Fruit fly (Drosophila melanogaster) whole organism, wandering third instar larva: ENCODE data around the gene Cpr78Cc.

Source experiments
- Abd-B ChIP-seq: fragments of >200 bp; optimal IDR thresholded peaks from 2 replicates; lab custom pipeline; 2017; ENCODE audit warnings: missing biosample characterization, missing genetic modification characterization
- Dfd ChIP-seq: fragments of >200 bp; optimal IDR thresholded peaks from 2 replicates; lab custom pipeline; 2017; ENCODE audit warnings: missing biosample characterization, missing genetic modification characterization
- Dif ChIP-seq: fragments of 200-275, 200-300 bp; sonication (Bioruptor generic); optimal IDR thresholded peaks from 2 replicates; lab custom pipeline; 2018; ENCODE audit warnings: missing biosample characterization, missing genetic modification characterization; ENCODE audit not compliant: partially characterized antibody
- Hr83 ChIP-seq: fragments of 200-300 bp; sonication (Bioruptor generic); optimal IDR thresholded peaks from 2 replicates; lab custom pipeline; 2016; ENCODE audit warnings: missing biosample characterization, mild to moderate bottlenecking, missing genetic modification characterization, moderate library complexity; ENCODE audit not compliant: poor library complexity, severe bottlenecking
- dl ChIP-seq, 2 experiments: fragments of 175-275, 200-275 bp in 1 of 2; fragments of 200-275 bp in 1 of 2; sonication (Bioruptor generic); optimal IDR thresholded peaks; lab custom pipeline; 2018; ENCODE audit warnings: mild to moderate bottlenecking in 2 of 2, missing biosample characterization in 2 of 2, missing genetic modification characterization in 2 of 2, moderate library complexity in 2 of 2; ENCODE audit not compliant: partially characterized antibody in 2 of 2, insufficient read depth in 1 of 2
- dmrt93B ChIP-seq: fragments of 200-800 bp; sonication (Bioruptor generic); optimal IDR thresholded peaks from 2 replicates; lab custom pipeline; 2018; ENCODE audit warnings: missing biosample characterization, mild to moderate bottlenecking, missing genetic modification characterization
- dsf ChIP-seq: sonication (Bioruptor generic); optimal IDR thresholded peaks from 2 replicates; lab custom pipeline; 2016; ENCODE audit warnings: missing biosample characterization, missing genetic modification characterization, borderline replicate concordance
- fru ChIP-seq: fragments of 200-800 bp; sonication (Bioruptor generic); optimal IDR thresholded peaks from 3 replicates; lab custom pipeline; 2016; ENCODE audit warnings: missing biosample characterization, mild to moderate bottlenecking, missing genetic modification characterization
- h ChIP-seq: fragments of 200-800 bp; sonication (Bioruptor generic); optimal IDR thresholded peaks from 3 replicates; lab custom pipeline; 2016; ENCODE audit warnings: missing biosample characterization, mild to moderate bottlenecking, missing genetic modification characterization
- usp ChIP-seq: fragments of >200 bp; optimal IDR thresholded peaks from 2 replicates; lab custom pipeline; 2017; ENCODE audit warnings: missing biosample characterization, missing genetic modification characterization
- woc ChIP-seq: sonication (Bioruptor generic); optimal IDR thresholded peaks from 2 replicates; lab custom pipeline; 2016; ENCODE audit warnings: missing biosample characterization, mild to moderate bottlenecking, missing genetic modification characterization

- TF ChIP-seq Hr83 (GFP tag; lab: Kevin White, UChicago) (peak; percentile 72), Abd-B (GFP tag; lab: Kevin White, UChicago) (no peak), fru (GFP tag; lab: Kevin White, UChicago) (peak; percentile 49), woc (GFP tag; lab: Kevin White, UChicago) (no peak), dl (GFP tag; optimal IDR thresholded peaks at IDR 0.05; lab: Kevin White, UChicago; ENCODE audit: insufficient read depth in 1 of 2, partially characterized antibody in 2 of 2) (no peak), dmrt93B (no peak), usp (GFP tag; lab: Kevin White, UChicago) (no peak), Dfd (GFP tag; lab: Kevin White, UChicago) (no peak), Dif (GFP tag; lab: Kevin White, UChicago) (no peak), h (GFP tag; lab: Kevin White, UChicago) (peak; percentile 58), dsf (GFP tag; lab: Kevin White, UChicago) (no peak)
These were observed 48.6 kb downstream of the Cpr78Cc start, which contains the start of gene ebd2 for dm6 chr3L:21348983-21349432.
